Fruit fly (Drosophila melanogaster): ENCODE results near the gene IleRS.

- no peak for TF ChIP-seq psq (optimal IDR thresholded peaks at IDR 0.05)
- no peak for TF ChIP-seq insv (optimal IDR thresholded peaks at IDR 0.05)
- TF ChIP-seq Myc (optimal IDR thresholded peaks at IDR 0.05) = no peak
- no peak for TF ChIP-seq h (optimal IDR thresholded peaks at IDR 0.05)
- no peak for TF ChIP-seq ttk (optimal IDR thresholded peaks at IDR 0.05)
- TF ChIP-seq Sin3A (optimal IDR thresholded peaks at IDR 0.05) = no peak
These were observed 41.0 kb downstream of the IleRS start, which contains the start of gene CG32450 for dm6 chr3L:22329478-22329877.
